Worm (Caenorhabditis elegans) whole organism, young adult: ENCODE measurements around the gene C13F10.8.
A peak's percentile ranks its signal among the peaks of the same experiment; 100 is the strongest.

ENCODE experiments used
- B0035.1 ChIP-seq: sonication (generic microtip); optimal IDR thresholded peaks from 2 replicates; lab custom pipeline; 2016; ENCODE audit warnings: missing genetic modification characterization, mild to moderate bottlenecking, missing compliant biosample characterization, missing genotype, missing genetic modification reagents
- C06A6.2 ChIP-seq: fragments of 200-800 bp; sonication (Bioruptor generic); conservative IDR thresholded peaks from 2 replicates; pipeline ENCODE4 v1.3.6; 2022; ENCODE audit warnings: missing genetic modification characterization, missing compliant biosample characterization
- C17E4.6 ChIP-seq: fragments of 200-800 bp; sonication (Bioruptor generic); IDR thresholded peaks from 2 replicates; pipeline ENCODE4 v1.3.6; 2022; ENCODE audit warnings: missing genetic modification reagents, missing genetic modification characterization, missing compliant biosample characterization
- D2030.7 ChIP-seq: fragments of 200-800 bp; sonication (Bioruptor generic); IDR thresholded peaks from 2 replicates; pipeline ENCODE4 v1.3.6; 2022; ENCODE audit warnings: missing genetic modification reagents, missing genetic modification characterization, missing compliant biosample characterization
- F22D6.2 ChIP-seq: sonication (generic microtip); optimal IDR thresholded peaks from 2 replicates; lab custom pipeline; 2016; ENCODE audit warnings: mild to moderate bottlenecking, missing genetic modification characterization, missing compliant biosample characterization
- F23B12.7 ChIP-seq: sonication (generic microtip); optimal IDR thresholded peaks from 2 replicates; lab custom pipeline; 2017; ENCODE audit warnings: missing genetic modification characterization, mild to moderate bottlenecking, missing compliant biosample characterization, antibody characterized with exemption, moderate library complexity; ENCODE audit not compliant: insufficient read depth
- F39B2.1 ChIP-seq: fragments of 200-800 bp; sonication (Bioruptor generic); IDR thresholded peaks from 2 replicates; pipeline ENCODE4 v1.3.6; 2022; ENCODE audit warnings: missing genetic modification reagents, missing genetic modification characterization, missing compliant biosample characterization
- F49E8.2 ChIP-seq: sonication (generic microtip); optimal IDR thresholded peaks from 3 replicates; lab custom pipeline; 2017; ENCODE audit warnings: missing genetic modification characterization, mild to moderate bottlenecking, missing compliant biosample characterization, antibody characterized with exemption, moderate library complexity; ENCODE audit not compliant: insufficient read depth
- F52B5.7 ChIP-seq: sonication (generic microtip); optimal IDR thresholded peaks from 2 replicates; lab custom pipeline; 2016; ENCODE audit warnings: mild to moderate bottlenecking, missing genetic modification characterization, missing compliant biosample characterization
- K11D2.4 ChIP-seq: fragments of 200-800 bp; sonication (Bioruptor generic); IDR thresholded peaks from 2 replicates; pipeline ENCODE4 v1.3.6; 2022; ENCODE audit warnings: missing genetic modification reagents, missing genetic modification characterization, missing compliant biosample characterization
- T07F8.4 ChIP-seq: sonication (generic microtip); optimal IDR thresholded peaks from 2 replicates; lab custom pipeline; 2016; ENCODE audit warnings: mild to moderate bottlenecking, missing genetic modification characterization, moderate library complexity, missing compliant biosample characterization
- Y56A3A.18 ChIP-seq: fragments of 200-800 bp; sonication (Bioruptor generic); IDR thresholded peaks from 2 replicates; pipeline ENCODE4 v1.3.6; 2022; ENCODE audit warnings: missing genetic modification reagents, missing genetic modification characterization, missing compliant biosample characterization
- ZK185.1 ChIP-seq: sonication (generic microtip); optimal IDR thresholded peaks from 2 replicates; lab custom pipeline; 2016; ENCODE audit warnings: mild to moderate bottlenecking, missing genetic modification characterization, missing compliant biosample characterization; ENCODE audit not compliant: poor library complexity, severe bottlenecking
- attf-5 ChIP-seq: fragments of 200-800 bp; sonication (Bioruptor generic); optimal IDR thresholded peaks from 2 replicates; lab custom pipeline; 2018; ENCODE audit warnings: mild to moderate bottlenecking, missing genetic modification characterization, missing compliant biosample characterization
- ccch-3 ChIP-seq: fragments of 200-800 bp; sonication (Bioruptor generic); optimal IDR thresholded peaks from 2 replicates; lab custom pipeline; 2018; ENCODE audit warnings: mild to moderate bottlenecking, missing genetic modification characterization, missing compliant biosample characterization
- cebp-1 ChIP-seq, 2 experiments: fragments of 200-800 bp in 1 of 2; sonication (Bioruptor generic) in 1 of 2; sonication (generic microtip) in 1 of 2; IDR thresholded peaks in 1 of 2; optimal IDR thresholded peaks in 1 of 2; 2 replicates each; pipeline versions ENCODE4 v1.3.6 to Lab custom; 2017 to 2022; ENCODE audit warnings: missing compliant biosample characterization in 2 of 2, missing genetic modification characterization in 2 of 2, mild to moderate bottlenecking in 1 of 2, missing genetic modification reagents in 1 of 2, moderate library complexity in 1 of 2
- ceh-79 ChIP-seq: sonication (generic microtip); optimal IDR thresholded peaks from 2 replicates; lab custom pipeline; 2017; ENCODE audit warnings: mild to moderate bottlenecking, missing genetic modification characterization, missing compliant biosample characterization
- ceh-91 ChIP-seq: fragments of 200-800 bp; sonication (Bioruptor generic); IDR thresholded peaks from 2 replicates; pipeline ENCODE4 v1.3.6; 2022; ENCODE audit warnings: missing genetic modification reagents, missing genetic modification characterization, missing compliant biosample characterization
- dpff-1 ChIP-seq: sonication (generic microtip); optimal IDR thresholded peaks from 2 replicates; lab custom pipeline; 2017; ENCODE audit warnings: mild to moderate bottlenecking, missing genetic modification characterization, missing compliant biosample characterization
- ekl-4 ChIP-seq: fragments of 200-800 bp; sonication (Bioruptor generic); IDR thresholded peaks from 2 replicates; pipeline ENCODE4 v1.3.6; 2022; ENCODE audit warnings: missing genetic modification reagents, missing genetic modification characterization, missing compliant biosample characterization
- gei-17 ChIP-seq: fragments of 200-800 bp; sonication (Bioruptor generic); optimal IDR thresholded peaks from 2 replicates; lab custom pipeline; 2018; ENCODE audit warnings: mild to moderate bottlenecking, missing genetic modification characterization, missing compliant biosample characterization
- him-1 ChIP-seq: sonication (generic microtip); optimal IDR thresholded peaks from 2 replicates; lab custom pipeline; 2016; ENCODE audit warnings: missing genotype, missing genetic modification reagents, missing genetic modification characterization, missing compliant biosample characterization
- hlh-26 ChIP-seq: fragments of 200-800 bp; sonication (Bioruptor generic); conservative IDR thresholded peaks from 2 replicates; pipeline ENCODE4 v1.3.6; 2022; ENCODE audit warnings: missing genetic modification reagents, missing genetic modification characterization, missing compliant biosample characterization
- hmg-1.2 ChIP-seq: fragments of 200-800 bp; sonication (Bioruptor generic); IDR thresholded peaks from 2 replicates; pipeline ENCODE4 v1.3.6; 2022; ENCODE audit warnings: missing genetic modification reagents, missing genetic modification characterization, missing compliant biosample characterization
- lin-35 ChIP-seq, 3 experiments: fragments of 150-350 bp in 2 of 3; sonication (generic microtip) in 1 of 3; optimal IDR thresholded peaks; 2 replicates each; lab custom pipeline; 2014 to 2018; ENCODE audit warnings: missing biosample characterization in 3 of 3, missing genetic modification characterization in 3 of 3, missing genetic modification reagents in 3 of 3
- lin-54 ChIP-seq: fragments of 200-800 bp; sonication (Bioruptor generic); optimal IDR thresholded peaks from 2 replicates; lab custom pipeline; 2018; ENCODE audit warnings: mild to moderate bottlenecking, missing genetic modification characterization, missing compliant biosample characterization
- lir-1 ChIP-seq: fragments of 200-800 bp; sonication (Bioruptor generic); conservative IDR thresholded peaks from 2 replicates; pipeline ENCODE4 v1.3.6; 2022; ENCODE audit warnings: missing genetic modification reagents, missing genetic modification characterization, missing compliant biosample characterization
- madf-3 ChIP-seq: fragments of 200-800 bp; sonication (Bioruptor generic); IDR thresholded peaks from 2 replicates; pipeline ENCODE4 v1.3.6; 2022; ENCODE audit warnings: missing genetic modification reagents, missing genetic modification characterization, missing compliant biosample characterization
- madf-8 ChIP-seq: fragments of 200-800 bp; sonication (Bioruptor generic); conservative IDR thresholded peaks from 2 replicates; pipeline ENCODE4 v1.3.6; 2022; ENCODE audit warnings: missing genetic modification reagents, missing genetic modification characterization, missing compliant biosample characterization
- mcd-1 ChIP-seq: fragments of 200-800 bp; sonication (Bioruptor generic); IDR thresholded peaks from 2 replicates; pipeline ENCODE4 v1.3.6; 2022; ENCODE audit warnings: missing genetic modification reagents, missing genetic modification characterization, missing compliant biosample characterization
- nhr-27 ChIP-seq: fragments of 200-800 bp; sonication (Bioruptor generic); optimal IDR thresholded peaks from 2 replicates; lab custom pipeline; 2018; ENCODE audit warnings: mild to moderate bottlenecking, missing genetic modification characterization, moderate library complexity, missing compliant biosample characterization
- pbrm-1 ChIP-seq: fragments of 200-800 bp; sonication (Bioruptor generic); IDR thresholded peaks from 2 replicates; pipeline ENCODE4 v1.3.6; 2022; ENCODE audit warnings: missing genetic modification reagents, missing genetic modification characterization, missing compliant biosample characterization
- rec-8 ChIP-seq, 2 experiments: sonication (generic microtip); optimal IDR thresholded peaks; 2 replicates each; lab custom pipeline; 2016; ENCODE audit warnings: mild to moderate bottlenecking in 2 of 2, missing genetic modification characterization in 2 of 2, missing genetic modification reagents in 2 of 2, missing genotype in 2 of 2, missing biosample characterization in 1 of 2, missing compliant biosample characterization in 1 of 2, moderate library complexity in 1 of 2
- repo-1 ChIP-seq: sonication (generic microtip); optimal IDR thresholded peaks from 2 replicates; lab custom pipeline; 2017; ENCODE audit warnings: mild to moderate bottlenecking, missing genetic modification characterization, missing compliant biosample characterization
- rpc-1 ChIP-seq, 2 experiments: fragments of 150-350 bp in 1 of 2; sonication (generic microtip) in 1 of 2; optimal IDR thresholded peaks; 2 replicates each; lab custom pipeline; 2014 to 2018; ENCODE audit warnings: missing biosample characterization in 1 of 2, missing genetic modification characterization in 1 of 2, missing genetic modification reagents in 1 of 2, missing genotype in 1 of 2
- snpc-1.1 ChIP-seq: sonication (generic microtip); optimal IDR thresholded peaks from 2 replicates; lab custom pipeline; 2017; ENCODE audit warnings: missing genetic modification characterization, mild to moderate bottlenecking, missing compliant biosample characterization, antibody characterized with exemption, moderate library complexity, missing genotype, missing genetic modification reagents; ENCODE audit not compliant: insufficient read depth
- snpc-3.4 ChIP-seq: sonication (generic microtip); optimal IDR thresholded peaks from 2 replicates; lab custom pipeline; 2017; ENCODE audit warnings: missing genetic modification characterization, mild to moderate bottlenecking, missing compliant biosample characterization, antibody characterized with exemption, moderate library complexity, missing genotype, missing genetic modification reagents
- snpc-4 ChIP-seq, 5 experiments: fragments of 150-350 bp in 1 of 5; sonication (generic microtip) in 4 of 5; optimal IDR thresholded peaks; 2 replicates each; lab custom pipeline; 2014 to 2018; ENCODE audit warnings: missing genetic modification characterization in 5 of 5, missing biosample characterization in 3 of 5, antibody characterized with exemption in 2 of 5, mild to moderate bottlenecking in 2 of 5, missing compliant biosample characterization in 2 of 5, missing genotype in 2 of 5, moderate library complexity in 2 of 5, missing genetic modification reagents in 1 of 5
- tbp1 ChIP-seq: fragments of 200-800 bp; sonication (Bioruptor generic); optimal IDR thresholded peaks from 2 replicates; lab custom pipeline; 2018; ENCODE audit warnings: mild to moderate bottlenecking, missing genetic modification characterization, missing compliant biosample characterization
- tlf-1 ChIP-seq: fragments of 200-800 bp; sonication (Bioruptor generic); optimal IDR thresholded peaks from 2 replicates; lab custom pipeline; 2018; ENCODE audit warnings: mild to moderate bottlenecking, missing genetic modification characterization, missing compliant biosample characterization
- zfh-2 ChIP-seq: fragments of 200-800 bp; sonication (Bioruptor generic); conservative IDR thresholded peaks from 2 replicates; pipeline ENCODE4 v1.3.6; 2022; ENCODE audit warnings: missing genetic modification reagents, missing genetic modification characterization, missing compliant biosample characterization
- zim-3 ChIP-seq: sonication (generic microtip); optimal IDR thresholded peaks from 2 replicates; lab custom pipeline; 2017; ENCODE audit warnings: mild to moderate bottlenecking, missing genetic modification characterization, moderate library complexity, missing compliant biosample characterization
- ztf-18 ChIP-seq: sonication (generic microtip); optimal IDR thresholded peaks from 2 replicates; lab custom pipeline; 2016; ENCODE audit warnings: missing genotype, mild to moderate bottlenecking, missing genetic modification characterization, missing compliant biosample characterization
- ztf-22 ChIP-seq: fragments of 200-800 bp; sonication (Bioruptor generic); optimal IDR thresholded peaks from 2 replicates; lab custom pipeline; 2018; ENCODE audit warnings: mild to moderate bottlenecking, missing genetic modification characterization, moderate library complexity, missing compliant biosample characterization
- ztf-6 ChIP-seq: fragments of 200-800 bp; sonication (Bioruptor generic); IDR thresholded peaks from 2 replicates; pipeline ENCODE4 v1.3.6; 2022; ENCODE audit warnings: missing genetic modification reagents, missing genetic modification characterization, missing compliant biosample characterization

Gene C13F10.8

ce11 chrV:7230847-7231246 is 10.0 kb upstream of the C13F10.8 start, which contains the start of the genes gei-6 and krr-1 (continued):
- peak; percentile 62 for TF ChIP-seq snpc-3.4 (tag; lab: Kevin White, UChicago)
- no peak for TF ChIP-seq cebp-1 (GFP tag; IDR thresholded peaks at IDR 0.05; lab: Robert Waterston, UW)
- peak; percentile 51 for TF ChIP-seq cebp-1 (tag; optimal IDR thresholded peaks at IDR 0.05; lab: Kevin White, UChicago)
- TF ChIP-seq lin-35 (GFP tag; optimal IDR thresholded peaks at IDR 0.05; lab: Kevin White, UChicago) = peak in 1 of 3 experiments; percentile 53
- no peak for TF ChIP-seq nhr-27
- no peak for TF ChIP-seq F22D6.2
- TF ChIP-seq snpc-4 (GFP tag; optimal IDR thresholded peaks at IDR 0.05; lab: Kevin White, UChicago) = peak; percentile 9
- peak in 2 of 4 experiments; percentile 2 to 17 for TF ChIP-seq snpc-4 (tag; optimal IDR thresholded peaks at IDR 0.05; lab: Kevin White, UChicago)
- no peak for TF ChIP-seq ztf-22 (GFP tag; lab: Kevin White, UChicago)
- TF ChIP-seq ztf-6 (GFP tag; lab: Robert Waterston, UW) = no peak
- peak; percentile 42; the same call in 1 of the 2 replicates for TF ChIP-seq zfh-2 (GFP tag; lab: Robert Waterston, UW)
- TF ChIP-seq snpc-1.1 (tag; lab: Kevin White, UChicago) = peak; percentile 50
- peak; percentile 73 for TF ChIP-seq F23B12.7 (tag; lab: Kevin White, UChicago)
- peak; percentile 65 for TF ChIP-seq mcd-1
- no peak for TF ChIP-seq D2030.7 (GFP tag; lab: Robert Waterston, UW)
- TF ChIP-seq hlh-26 (GFP tag; lab: Robert Waterston, UW) = no peak
- TF ChIP-seq F39B2.1 (GFP tag; lab: Robert Waterston, UW) = no peak
- no peak for TF ChIP-seq F52B5.7 (tag; lab: Kevin White, UChicago)
- no peak for TF ChIP-seq madf-8 (GFP tag; lab: Robert Waterston, UW)
- TF ChIP-seq lin-54 (GFP tag; lab: Kevin White, UChicago) = peak; percentile 14
- TF ChIP-seq lir-1 (GFP tag; lab: Robert Waterston, UW) = no peak
- no peak for TF ChIP-seq C17E4.6 (GFP tag; lab: Robert Waterston, UW)
- no peak for TF ChIP-seq repo-1 (tag; lab: Kevin White, UChicago)
- TF ChIP-seq F49E8.2 = peak; percentile 8
- TF ChIP-seq ZK185.1 (tag; lab: Kevin White, UChicago) = peak; percentile 52
- TF ChIP-seq tbp1 = peak; percentile 25
- TF ChIP-seq zim-3 = no peak
- no peak for TF ChIP-seq K11D2.4 (GFP tag; lab: Robert Waterston, UW)
- TF ChIP-seq ceh-91 (GFP tag; lab: Robert Waterston, UW) = no peak
- peak; percentile 34 for TF ChIP-seq rpc-1 (optimal IDR thresholded peaks at IDR 0.05; lab: Kevin White, UChicago)
- TF ChIP-seq rpc-1 (tag; optimal IDR thresholded peaks at IDR 0.05; lab: Kevin White, UChicago) = no peak
- no peak for TF ChIP-seq gei-17 (GFP tag; lab: Kevin White, UChicago)
- TF ChIP-seq ccch-3 (GFP tag; lab: Kevin White, UChicago) = no peak
- no peak for TF ChIP-seq ztf-18 (tag; lab: Kevin White, UChicago)
- TF ChIP-seq dpff-1 (tag; lab: Kevin White, UChicago) = no peak
- no peak for TF ChIP-seq B0035.1 (tag; lab: Kevin White, UChicago)
- TF ChIP-seq C06A6.2 (GFP tag; lab: Robert Waterston, UW) = no peak
- TF ChIP-seq ceh-79 (tag; lab: Kevin White, UChicago) = no peak
- TF ChIP-seq rec-8 (tag; optimal IDR thresholded peaks at IDR 0.05; lab: Kevin White, UChicago) = no peak
- peak; percentile 15; the same call in 1 of the 2 replicates for TF ChIP-seq pbrm-1
- TF ChIP-seq madf-3 (GFP tag; lab: Robert Waterston, UW) = no peak
- TF ChIP-seq him-1 = no peak
- peak; percentile 60 for TF ChIP-seq attf-5 (GFP tag; lab: Kevin White, UChicago)
- TF ChIP-seq ekl-4 = 0 out of 2 replicates have a peak, but pooled peaks have one; percentile 36
- no peak for TF ChIP-seq hmg-1.2 (GFP tag; lab: Robert Waterston, UW)
- no peak for TF ChIP-seq Y56A3A.18 (GFP tag; lab: Robert Waterston, UW)
- TF ChIP-seq tlf-1 = no peak
- no peak for TF ChIP-seq T07F8.4 (tag; lab: Kevin White, UChicago)
